Worm (Caenorhabditis elegans): ENCODE data around the gene srsx-3.
A peak's percentile ranks its signal among the peaks of the same experiment; 100 is the strongest.

srsx-3 gene

ce11 chrV:7904389-7904788 is 32.7 kb downstream of the srsx-3 start:
- no peak for TF ChIP-seq ets-5 (GFP tag; IDR thresholded peaks at IDR 0.05)
- TF ChIP-seq nhr-85 (tag) = no peak
- no peak for TF ChIP-seq zip-4 (GFP tag; optimal IDR thresholded peaks at IDR 0.05)

- no peak for TF ChIP-seq Y116A8C.19 (tag; optimal IDR thresholded peaks at IDR 0.05; ENCODE audit: borderline replicate concordance)
- TF ChIP-seq nhr-77 (tag; optimal IDR thresholded peaks at IDR 0.05) = no peak
- TF ChIP-seq nhr-71 (tag; optimal IDR thresholded peaks at IDR 0.05) = peak; percentile 63
- no peak for TF ChIP-seq fkh-4 (tag; optimal IDR thresholded peaks at IDR 0.05; ENCODE audit: borderline replicate concordance)
- TF ChIP-seq nhr-11 (tag; optimal IDR thresholded peaks at IDR 0.05) = peak; percentile 25
- TF ChIP-seq nhr-47 (tag; optimal IDR thresholded peaks at IDR 0.05) = peak; percentile 9
- TF ChIP-seq nhr-19 (GFP tag; conservative IDR thresholded peaks at IDR 0.05) = no peak
- TF ChIP-seq nhr-90 (tag; optimal IDR thresholded peaks at IDR 0.05; ENCODE audit: poor library complexity) = no peak
- TF ChIP-seq fkh-8 (tag; optimal IDR thresholded peaks at IDR 0.05) = peak; percentile 78
- TF ChIP-seq dsc-1 (tag; optimal IDR thresholded peaks at IDR 0.05) = peak; percentile 43
- TF ChIP-seq sox-4 (tag; optimal IDR thresholded peaks at IDR 0.05) = peak; percentile 47
- TF ChIP-seq grh-1 (GFP tag; IDR thresholded peaks at IDR 0.05) = no peak
Measured at ce11 chrV:7901222-7901621, 35.8 kb downstream of the srsx-3 start.

- TF ChIP-seq pqm-1 (tag; optimal IDR thresholded peaks at IDR 0.05) = no peak
Measured at ce11 chrV:7899761-7900160, 37.3 kb downstream of the srsx-3 start, which contains the start of gene F40A3.7. TSS of gene F40A3.7 (minus strand) at chrV:7899861.

- TF ChIP-seq unc-98 (GFP tag; IDR thresholded peaks at IDR 0.05) (no peak), lsy-2 (tag; optimal IDR thresholded peaks at IDR 0.05) (peak; percentile 39 to 41), nhr-19 (GFP tag; conservative IDR thresholded peaks at IDR 0.05) (peak; percentile 56), ces-1 (GFP tag; optimal IDR thresholded peaks at IDR 0.05) (no peak), rnt-1 (tag; optimal IDR thresholded peaks at IDR 0.05) (peak; percentile 80), sox-4 (tag; optimal IDR thresholded peaks at IDR 0.05) (no peak), Y116A8C.19 (tag; optimal IDR thresholded peaks at IDR 0.05; ENCODE audit: borderline replicate concordance) (no peak), snu-23 (GFP tag; optimal IDR thresholded peaks at IDR 0.05) (peak; percentile 62), ceh-63 (GFP tag; optimal IDR thresholded peaks at IDR 0.05) (peak; percentile 77), hlh-17 (GFP tag; optimal IDR thresholded peaks at IDR 0.05; ENCODE audit: borderline replicate concordance) (no peak), fkh-4 (tag; optimal IDR thresholded peaks at IDR 0.05; ENCODE audit: borderline replicate concordance) (peak; percentile 6), tbx-2 (tag; optimal IDR thresholded peaks at IDR 0.05) (no peak), egl-13 (tag; optimal IDR thresholded peaks at IDR 0.05) (peak; percentile 64), nhr-11 (tag; optimal IDR thresholded peaks at IDR 0.05) (no peak), hlh-4 (tag; optimal IDR thresholded peaks at IDR 0.05) (no peak), lin-14 (GFP tag; optimal IDR thresholded peaks at IDR 0.05) (peak; percentile 86), nhr-20 (tag; optimal IDR thresholded peaks at IDR 0.05) (peak; percentile 10), lin-13 (GFP tag; optimal IDR thresholded peaks at IDR 0.05) (no peak), lin-35 (GFP tag; optimal IDR thresholded peaks at IDR 0.05) (no peak), unc-130 (tag; optimal IDR thresholded peaks at IDR 0.05) (no peak), mep-1 (tag; optimal IDR thresholded peaks at IDR 0.05) (peak; percentile 20), mab-9 (GFP tag; IDR thresholded peaks at IDR 0.05) (no peak), C34B4.2 (tag; optimal IDR thresholded peaks at IDR 0.05) (no peak), C16A3.4 (tag; optimal IDR thresholded peaks at IDR 0.05) (no peak), hpl-2 (GFP tag; optimal IDR thresholded peaks at IDR 0.05) (no peak), pag-3 (tag; optimal IDR thresholded peaks at IDR 0.05; ENCODE audit: borderline replicate concordance, insufficient read depth) (peak; percentile 100), fkh-8 (tag; optimal IDR thresholded peaks at IDR 0.05) (no peak), xbp-1 (tag; optimal IDR thresholded peaks at IDR 0.05) (no peak), ztf-4 (tag; optimal IDR thresholded peaks at IDR 0.05) (peak; percentile 40), grh-1 (GFP tag; IDR thresholded peaks at IDR 0.05) (no peak), lin-39 (tag; optimal IDR thresholded peaks at IDR 0.05) (peak; percentile 41), lir-3 (tag; optimal IDR thresholded peaks at IDR 0.05; ENCODE audit: poor library complexity) (no peak), dsc-1 (tag; optimal IDR thresholded peaks at IDR 0.05) (peak; percentile 54), ets-5 (GFP tag; IDR thresholded peaks at IDR 0.05) (no peak), ceh-8 (GFP tag; optimal IDR thresholded peaks at IDR 0.05) (no peak), nhr-71 (tag; optimal IDR thresholded peaks at IDR 0.05) (peak; percentile 79), zag-1 (tag; optimal IDR thresholded peaks at IDR 0.05) (no peak), nhr-237 (tag; optimal IDR thresholded peaks at IDR 0.05) (no peak)
Measured at ce11 chrV:7893812-7894381, 43.2 kb downstream of the srsx-3 start, which contains the start of gene F40A3.6. TSS of gene F40A3.6 (minus strand) at chrV:7893862.
